Worm (Caenorhabditis elegans) whole organism, young adult: ENCODE data around the gene cyp-34A10.

Source experiments
- B0336.3 ChIP-seq: fragments of 200-800 bp; sonication (Bioruptor generic); IDR thresholded peaks from 2 replicates; pipeline ENCODE4 v1.3.6; 2022; ENCODE audit warnings: missing genetic modification characterization, missing compliant biosample characterization
- C06A6.2 ChIP-seq: fragments of 200-800 bp; sonication (Bioruptor generic); conservative IDR thresholded peaks from 2 replicates; pipeline ENCODE4 v1.3.6; 2022; ENCODE audit warnings: missing genetic modification characterization, missing compliant biosample characterization
- F33H1.4 ChIP-seq: fragments of 200-800 bp; sonication (Bioruptor generic); IDR thresholded peaks from 2 replicates; pipeline ENCODE4 v1.3.6; 2022; ENCODE audit warnings: missing genetic modification reagents, missing genetic modification characterization, missing compliant biosample characterization
- F57A8.1 ChIP-seq: fragments of 200-800 bp; sonication (Bioruptor generic); optimal IDR thresholded peaks from 2 replicates; lab custom pipeline; 2018; ENCODE audit warnings: mild to moderate bottlenecking, missing genetic modification characterization, moderate library complexity, missing compliant biosample characterization
- K11D2.4 ChIP-seq: fragments of 200-800 bp; sonication (Bioruptor generic); IDR thresholded peaks from 2 replicates; pipeline ENCODE4 v1.3.6; 2022; ENCODE audit warnings: missing genetic modification reagents, missing genetic modification characterization, missing compliant biosample characterization
- K12H6.12 ChIP-seq: fragments of 200-800 bp; sonication (Bioruptor generic); optimal IDR thresholded peaks from 2 replicates; lab custom pipeline; 2018; ENCODE audit warnings: mild to moderate bottlenecking, missing genetic modification characterization, missing compliant biosample characterization
- Y53F4B.3 ChIP-seq: fragments of 200-800 bp; sonication (Bioruptor generic); IDR thresholded peaks from 2 replicates; pipeline ENCODE4 v1.3.6; 2022; ENCODE audit warnings: missing genetic modification reagents, missing genetic modification characterization, missing compliant biosample characterization
- Y79H2A.3 ChIP-seq: fragments of 200-800 bp; sonication (Bioruptor generic); conservative IDR thresholded peaks from 2 replicates; pipeline ENCODE4 v1.3.6; 2022; ENCODE audit warnings: missing genetic modification reagents, missing genetic modification characterization, missing compliant biosample characterization
- aptf-3 ChIP-seq: fragments of 200-800 bp; sonication (Bioruptor generic); IDR thresholded peaks from 2 replicates; pipeline ENCODE4 v1.3.6; 2022; ENCODE audit warnings: missing genetic modification characterization, missing compliant biosample characterization
- athp-1 ChIP-seq: sonication (generic microtip); optimal IDR thresholded peaks from 2 replicates; lab custom pipeline; 2017; ENCODE audit warnings: mild to moderate bottlenecking, missing genetic modification characterization, missing compliant biosample characterization
- attf-5 ChIP-seq: fragments of 200-800 bp; sonication (Bioruptor generic); optimal IDR thresholded peaks from 2 replicates; lab custom pipeline; 2018; ENCODE audit warnings: mild to moderate bottlenecking, missing genetic modification characterization, missing compliant biosample characterization
- cebp-2 ChIP-seq: fragments of 200-800 bp; sonication (Bioruptor generic); IDR thresholded peaks from 2 replicates; pipeline ENCODE4 v1.3.6; 2022; ENCODE audit warnings: missing genetic modification characterization, missing compliant biosample characterization
- ceh-27 ChIP-seq: fragments of 200-800 bp; sonication (Bioruptor generic); optimal IDR thresholded peaks from 2 replicates; lab custom pipeline; 2018; ENCODE audit warnings: mild to moderate bottlenecking, missing genetic modification characterization, moderate library complexity, missing compliant biosample characterization
- ceh-79 ChIP-seq: sonication (generic microtip); optimal IDR thresholded peaks from 2 replicates; lab custom pipeline; 2017; ENCODE audit warnings: mild to moderate bottlenecking, missing genetic modification characterization, missing compliant biosample characterization
- die-1 ChIP-seq: sonication (generic microtip); optimal IDR thresholded peaks from 2 replicates; lab custom pipeline; 2016; ENCODE audit warnings: missing genotype, mild to moderate bottlenecking, missing genetic modification characterization, missing compliant biosample characterization
- dox-1 ChIP-seq: fragments of 200-800 bp; sonication (Bioruptor generic); IDR thresholded peaks from 2 replicates; pipeline ENCODE4 v1.3.6; 2022; ENCODE audit warnings: missing genetic modification reagents, missing genetic modification characterization, missing compliant biosample characterization
- efl-1 ChIP-seq: fragments of 150-350 bp; optimal IDR thresholded peaks from 2 replicates; lab custom pipeline; 2014; ENCODE audit warnings: missing biosample characterization, missing genetic modification reagents, missing genetic modification characterization
- egrh-3 ChIP-seq: fragments of 200-800 bp; sonication (Bioruptor generic); IDR thresholded peaks from 2 replicates; pipeline ENCODE4 v1.3.6; 2022; ENCODE audit warnings: missing genetic modification reagents, missing genetic modification characterization, missing compliant biosample characterization
- hlh-12 ChIP-seq: sonication (generic microtip); optimal IDR thresholded peaks from 2 replicates; lab custom pipeline; 2016; ENCODE audit warnings: missing genetic modification characterization, missing compliant biosample characterization
- hrde-1 ChIP-seq: sonication (generic microtip); optimal IDR thresholded peaks from 2 replicates; lab custom pipeline; 2016; ENCODE audit warnings: missing genetic modification characterization, mild to moderate bottlenecking, missing compliant biosample characterization, moderate library complexity, missing genotype, missing genetic modification reagents, borderline replicate concordance
- let-526 ChIP-seq: fragments of 200-800 bp; sonication (Bioruptor generic); IDR thresholded peaks from 2 replicates; pipeline ENCODE4 v1.3.6; 2022; ENCODE audit warnings: missing genetic modification reagents, missing genetic modification characterization, missing compliant biosample characterization
- lin-26 ChIP-seq: fragments of 200-800 bp; sonication (Bioruptor generic); IDR thresholded peaks from 2 replicates; pipeline ENCODE4 v1.3.6; 2022; ENCODE audit warnings: missing genetic modification reagents, missing genetic modification characterization, missing compliant biosample characterization
- lsl-1 ChIP-seq: fragments of 200-800 bp; sonication (Bioruptor generic); optimal IDR thresholded peaks from 2 replicates; lab custom pipeline; 2018; ENCODE audit warnings: mild to moderate bottlenecking, missing genetic modification characterization, moderate library complexity, missing compliant biosample characterization
- mes-4 ChIP-seq: sonication (generic microtip); optimal IDR thresholded peaks from 2 replicates; lab custom pipeline; 2016; ENCODE audit warnings: missing genotype, missing genetic modification characterization, missing compliant biosample characterization
- mxl-1 ChIP-seq: sonication (generic microtip); optimal IDR thresholded peaks from 2 replicates; lab custom pipeline; 2016; ENCODE audit warnings: missing genetic modification characterization, missing compliant biosample characterization
- nhr-27 ChIP-seq: fragments of 200-800 bp; sonication (Bioruptor generic); optimal IDR thresholded peaks from 2 replicates; lab custom pipeline; 2018; ENCODE audit warnings: mild to moderate bottlenecking, missing genetic modification characterization, moderate library complexity, missing compliant biosample characterization
- nhr-80 ChIP-seq: sonication (generic microtip); optimal IDR thresholded peaks from 2 replicates; lab custom pipeline; 2016; ENCODE audit warnings: missing genetic modification characterization, missing compliant biosample characterization
- pbrm-1 ChIP-seq: fragments of 200-800 bp; sonication (Bioruptor generic); IDR thresholded peaks from 2 replicates; pipeline ENCODE4 v1.3.6; 2022; ENCODE audit warnings: missing genetic modification reagents, missing genetic modification characterization, missing compliant biosample characterization
- repo-1 ChIP-seq: sonication (generic microtip); optimal IDR thresholded peaks from 2 replicates; lab custom pipeline; 2017; ENCODE audit warnings: mild to moderate bottlenecking, missing genetic modification characterization, missing compliant biosample characterization
- sea-2 ChIP-seq: fragments of 200-800 bp; sonication (Bioruptor generic); IDR thresholded peaks from 2 replicates; pipeline ENCODE4 v1.3.6; 2022; ENCODE audit warnings: missing genetic modification characterization, missing compliant biosample characterization
- sptf-2 ChIP-seq: fragments of 200-800 bp; sonication (Bioruptor generic); optimal IDR thresholded peaks from 2 replicates; lab custom pipeline; 2018; ENCODE audit warnings: mild to moderate bottlenecking, missing genetic modification characterization, missing compliant biosample characterization
- tbx-9 ChIP-seq: sonication (generic microtip); optimal IDR thresholded peaks from 2 replicates; lab custom pipeline; 2016; ENCODE audit warnings: borderline replicate concordance, missing genetic modification characterization, inconsistent platforms, missing compliant biosample characterization
- zfh-2 ChIP-seq: fragments of 200-800 bp; sonication (Bioruptor generic); conservative IDR thresholded peaks from 2 replicates; pipeline ENCODE4 v1.3.6; 2022; ENCODE audit warnings: missing genetic modification reagents, missing genetic modification characterization, missing compliant biosample characterization
- ztf-18 ChIP-seq: sonication (generic microtip); optimal IDR thresholded peaks from 2 replicates; lab custom pipeline; 2016; ENCODE audit warnings: missing genotype, mild to moderate bottlenecking, missing genetic modification characterization, missing compliant biosample characterization
- ztf-26 ChIP-seq: sonication (generic microtip); optimal IDR thresholded peaks from 2 replicates; lab custom pipeline; 2017; ENCODE audit warnings: missing genetic modification characterization, missing compliant biosample characterization

The cyp-34A10 gene

DNA sequence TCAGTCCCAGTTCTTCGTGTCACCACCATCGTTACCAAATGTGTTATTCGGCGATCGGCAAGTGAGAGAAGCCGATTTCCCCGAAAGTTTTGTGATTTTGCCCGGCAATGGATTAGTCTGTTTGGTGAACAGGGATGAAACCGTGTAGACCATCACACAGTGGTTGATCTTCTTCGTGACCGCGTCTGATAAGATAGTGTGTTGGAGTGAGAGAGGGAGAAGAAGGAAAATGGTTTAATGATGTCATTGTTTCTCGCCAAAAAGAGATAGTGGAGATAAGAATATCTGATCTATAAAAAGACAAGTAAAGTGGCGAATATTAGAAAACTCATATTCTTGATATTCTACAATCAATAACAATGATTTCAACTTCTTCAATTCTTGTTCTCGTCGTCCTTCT, 7.0 kb upstream of the cyp-34A10 start, which contains the start of gene nlp-31 (continued):
- TF ChIP-seq K12H6.12 (tag; lab: Kevin White, UChicago) = no peak
- TF ChIP-seq, all 124 proteins: peak for 0

ce11 chrV:3979053-3979452, 6.3 kb upstream of the cyp-34A10 start, which contains the start of gene nlp-34:
Gene nlp-34 (minus strand): TSS chrV:3979134.
- TF ChIP-seq C06A6.2 (GFP tag; lab: Robert Waterston, UW) (no peak), ceh-27 (no peak), hlh-12 (tag; lab: Kevin White, UChicago) (no peak), aptf-3 (GFP tag; lab: Robert Waterston, UW) (no peak), let-526 (no peak), ztf-18 (tag; lab: Kevin White, UChicago) (no peak), die-1 (tag; lab: Kevin White, UChicago) (no peak), F57A8.1 (GFP tag; lab: Kevin White, UChicago) (no peak), mes-4 (tag; lab: Kevin White, UChicago) (no peak)

ce11 chrV:3976964-3977363, 4.2 kb upstream of the cyp-34A10 start, which contains the start of gene str-83:
Gene str-83 (plus strand): TSS chrV:3977264.
- TF ChIP-seq athp-1 (tag; lab: Kevin White, UChicago) (no peak), Y79H2A.3 (GFP tag; lab: Robert Waterston, UW) (no peak), B0336.3 (GFP tag; lab: Robert Waterston, UW) (no peak), lin-26 (GFP tag; lab: Robert Waterston, UW) (no peak), sptf-2 (GFP tag; lab: Kevin White, UChicago) (no peak), nhr-27 (tag; lab: Kevin White, UChicago) (no peak), efl-1 (GFP tag; lab: Kevin White, UChicago) (no peak), hrde-1 (no peak), ztf-26 (tag; lab: Kevin White, UChicago) (no peak), C06A6.2 (GFP tag; lab: Robert Waterston, UW) (no peak), mes-4 (tag; lab: Kevin White, UChicago) (no peak), ceh-27 (no peak)

DNA sequence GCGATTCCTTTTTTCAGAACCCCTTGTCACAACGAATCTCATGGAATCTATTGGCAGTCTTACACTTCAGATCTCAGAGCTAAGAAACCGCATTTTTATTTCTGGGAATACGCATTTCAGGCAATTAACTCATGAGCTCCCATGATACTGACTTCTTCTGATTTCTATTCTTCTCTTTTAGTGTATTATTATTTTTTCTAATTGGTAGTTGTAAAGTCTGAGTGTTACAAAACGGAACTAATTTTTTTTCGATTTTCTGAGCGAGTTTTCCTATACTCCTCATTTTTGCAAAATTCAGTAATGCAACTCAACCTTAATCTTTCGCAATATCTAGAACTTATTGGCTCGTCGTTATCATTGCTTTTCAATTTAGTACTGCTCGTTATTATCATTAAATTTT, 1.6 kb upstream of the cyp-34A10 start, which contains the start of gene str-82:
str-82 (plus strand) TSS at position 301 of the 400 bp plus-strand sequence.
- TF ChIP-seq repo-1 (tag; lab: Kevin White, UChicago) = no peak
- TF ChIP-seq pbrm-1 (GFP tag; lab: Robert Waterston, UW) = no peak
- TF ChIP-seq cebp-2 (GFP tag; lab: Robert Waterston, UW) = no peak
- TF ChIP-seq Y79H2A.3 (GFP tag; lab: Robert Waterston, UW) = no peak
- no peak for TF ChIP-seq ceh-79 (tag; lab: Kevin White, UChicago)
- TF ChIP-seq die-1 (tag; lab: Kevin White, UChicago) = no peak
- TF ChIP-seq lsl-1 (GFP tag; lab: Kevin White, UChicago) = no peak
- TF ChIP-seq Y53F4B.3 (GFP tag; lab: Robert Waterston, UW) = no peak
- no peak for TF ChIP-seq dox-1 (GFP tag; lab: Robert Waterston, UW)
- TF ChIP-seq zfh-2 (GFP tag; lab: Robert Waterston, UW) = no peak
- no peak for TF ChIP-seq mxl-1 (tag; lab: Kevin White, UChicago)
- no peak for TF ChIP-seq K11D2.4 (GFP tag; lab: Robert Waterston, UW)
- no peak for TF ChIP-seq egrh-3 (GFP tag; lab: Robert Waterston, UW)
- TF ChIP-seq attf-5 (GFP tag; lab: Kevin White, UChicago) = no peak
- TF ChIP-seq sea-2 = no peak

- TF ChIP-seq nhr-80 (tag; lab: Kevin White, UChicago) (peak; percentile 42), F33H1.4 (no peak), tbx-9 (tag; lab: Kevin White, UChicago) (no peak)
These were observed 2.4 kb downstream of the cyp-34A10 start, which contains the start of gene cyp-34A9 for ce11 chrV:3970410-3970809. Gene cyp-34A9 (minus strand): TSS chrV:3970540.
